Fruit fly (Drosophila melanogaster) whole organism, embryonic: ENCODE results near the gene Patr-1.

Source experiments
- Blimp-1 ChIP-seq: fragments of 200-800 bp; sonication (Bioruptor generic); optimal IDR thresholded peaks from 3 replicates; lab custom pipeline; 2018; ENCODE audit warnings: missing biosample characterization, missing genetic modification characterization, mild to moderate bottlenecking, moderate library complexity, missing genetic modification reagents
- CG10274 ChIP-seq: fragments of 200-800 bp; sonication (Bioruptor generic); optimal IDR thresholded peaks from 3 replicates; lab custom pipeline; 2017; ENCODE audit warnings: missing biosample characterization, mild to moderate bottlenecking, missing genetic modification characterization
- CG10959 ChIP-seq: fragments of 200-800 bp; sonication (Bioruptor generic); IDR thresholded peaks from 2 replicates; pipeline ENCODE4 v1.3.6; 2022; ENCODE audit warnings: missing biosample characterization, missing genetic modification characterization
- CG11093 ChIP-seq: fragments of 200-800 bp; sonication (Bioruptor generic); IDR thresholded peaks from 3 replicates; pipeline ENCODE4 v1.3.6; 2022; ENCODE audit warnings: missing biosample characterization, missing genetic modification characterization
- CG15479 ChIP-seq: fragments of 200-800 bp; sonication (Bioruptor generic); optimal IDR thresholded peaks from 3 replicates; lab custom pipeline; 2019; ENCODE audit warnings: missing biosample characterization, mild to moderate bottlenecking, missing genetic modification characterization, moderate library complexity
- CG17568 ChIP-seq: fragments of 200-800 bp; sonication (Bioruptor generic); optimal IDR thresholded peaks from 2 replicates; lab custom pipeline; 2018; ENCODE audit warnings: missing biosample characterization, mild to moderate bottlenecking, missing genetic modification characterization, moderate library complexity
- CG17829 ChIP-seq: fragments of 200-800 bp; optimal IDR thresholded peaks from 2 replicates; lab custom pipeline; 2019; ENCODE audit warnings: missing biosample characterization, mild to moderate bottlenecking, missing genetic modification characterization, moderate library complexity
- CG2120 ChIP-seq: fragments of 200-800 bp; sonication (Bioruptor generic); optimal IDR thresholded peaks from 3 replicates; lab custom pipeline; 2016; ENCODE audit warnings: missing biosample characterization, missing genetic modification characterization
- CG31224 ChIP-seq: fragments of 200-800 bp; sonication (Bioruptor generic); IDR thresholded peaks from 2 replicates; pipeline ENCODE4 v1.3.6; 2022; ENCODE audit warnings: missing biosample characterization, missing genetic modification characterization
- CG6254 ChIP-seq: fragments of 200-800 bp; sonication (Bioruptor generic); optimal IDR thresholded peaks from 3 replicates; lab custom pipeline; 2017; ENCODE audit warnings: mild to moderate bottlenecking, missing biosample characterization, missing genetic modification reagents, missing genetic modification characterization
- CG7839 ChIP-seq: fragments of 200-800 bp; sonication (Bioruptor generic); optimal IDR thresholded peaks from 3 replicates; lab custom pipeline; 2018; ENCODE audit warnings: missing biosample characterization, mild to moderate bottlenecking, missing genetic modification characterization, moderate library complexity
- CG7963 ChIP-seq: fragments of 200-800 bp; sonication (Bioruptor generic); IDR thresholded peaks from 3 replicates; pipeline ENCODE4 v1.3.6; 2022; ENCODE audit warnings: missing biosample characterization, missing genetic modification characterization; ENCODE audit not compliant: partially characterized antibody
- CG8290 ChIP-seq, 3 experiments: fragments of 200-800 bp; sonication (Bioruptor generic); optimal IDR thresholded peaks; 2 replicates each; lab custom pipeline; 2016 to 2019; ENCODE audit warnings: missing biosample characterization in 3 of 3, missing genetic modification characterization in 3 of 3, mild to moderate bottlenecking in 2 of 3, moderate library complexity in 1 of 3
- CG8388 ChIP-seq: fragments of 200-800 bp; sonication (Bioruptor generic); optimal IDR thresholded peaks from 2 replicates; lab custom pipeline; 2019; ENCODE audit warnings: missing biosample characterization, mild to moderate bottlenecking, missing genetic modification characterization, moderate library complexity
- Camta ChIP-seq: fragments of 200-800 bp; sonication (Bioruptor generic); optimal IDR thresholded peaks from 2 replicates; lab custom pipeline; 2016; ENCODE audit warnings: missing biosample characterization, missing genetic modification characterization
- Drgx ChIP-seq: fragments of 200-800 bp; sonication (Bioruptor generic); IDR thresholded peaks from 2 replicates; pipeline ENCODE4 v1.3.6; 2022; ENCODE audit warnings: missing biosample characterization, missing genetic modification characterization
- E2f1 ChIP-seq: fragments of 200-800 bp; sonication (Bioruptor generic); IDR thresholded peaks from 2 replicates; pipeline ENCODE4 v1.3.6; 2022; ENCODE audit warnings: missing biosample characterization, missing genetic modification characterization
- E2f2 ChIP-seq: fragments of 200-800 bp; sonication (Bioruptor generic); IDR thresholded peaks from 2 replicates; pipeline ENCODE4 v1.3.6; 2022; ENCODE audit warnings: missing biosample characterization, missing genetic modification characterization
- Ets65A ChIP-seq: fragments of 200-800 bp; sonication (Bioruptor generic); peaks from one replicate; lab custom pipeline; 2016; ENCODE audit warnings: missing biosample characterization, missing genetic modification characterization
- Gsc ChIP-seq: fragments of 200-800 bp; sonication (Bioruptor generic); IDR thresholded peaks from 2 replicates; pipeline ENCODE4 v1.3.6; 2022; ENCODE audit warnings: missing biosample characterization, missing genetic modification characterization
- Hr39 ChIP-seq: fragments of >200 bp; optimal IDR thresholded peaks from 2 replicates; lab custom pipeline; 2017
- Hr51 ChIP-seq, 2 experiments: fragments of 200-800 bp; sonication (Bioruptor generic); optimal IDR thresholded peaks; 2 replicates in 1 of 2; 3 replicates in 1 of 2; lab custom pipeline; 2016 to 2018; ENCODE audit warnings: missing biosample characterization in 2 of 2, missing genetic modification characterization in 2 of 2, mild to moderate bottlenecking in 1 of 2, moderate library complexity in 1 of 2
- Hr78 ChIP-seq, 2 experiments: fragments of 200-800 bp in 1 of 2; fragments of >200 bp in 1 of 2; sonication (Bioruptor generic) in 1 of 2; optimal IDR thresholded peaks; 2 replicates each; lab custom pipeline; 2017 to 2019; ENCODE audit warnings: missing biosample characterization in 2 of 2, missing genetic modification characterization in 2 of 2, mild to moderate bottlenecking in 1 of 2, moderate library complexity in 1 of 2
- Jarid2 ChIP-seq: fragments of 200-800 bp; sonication (Bioruptor generic); optimal IDR thresholded peaks from 3 replicates; lab custom pipeline; 2017; ENCODE audit warnings: mild to moderate bottlenecking, missing biosample characterization, missing genetic modification reagents, missing genetic modification characterization
- Kr ChIP-seq: fragments of 200-800 bp; sonication (Bioruptor generic); optimal IDR thresholded peaks from 2 replicates; lab custom pipeline; 2017; ENCODE audit warnings: missing biosample characterization, mild to moderate bottlenecking, missing genetic modification characterization
- Mrtf ChIP-seq: fragments of 200-800 bp; sonication (Bioruptor generic); IDR thresholded peaks from 3 replicates; pipeline ENCODE4 v1.3.6; 2022; ENCODE audit warnings: missing biosample characterization, missing genetic modification characterization
- Oli ChIP-seq: fragments of 200-800 bp; sonication (Bioruptor generic); optimal IDR thresholded peaks from 2 replicates; lab custom pipeline; 2018; ENCODE audit warnings: missing biosample characterization, mild to moderate bottlenecking, missing genetic modification characterization, moderate library complexity
- Ptx1 ChIP-seq: fragments of 200-800 bp; sonication (Bioruptor generic); IDR thresholded peaks from 2 replicates; pipeline ENCODE4 v1.3.6; 2022; ENCODE audit warnings: missing biosample characterization, missing genetic modification characterization
- ase ChIP-seq: fragments of 200-800 bp; sonication (Bioruptor generic); IDR thresholded peaks from 3 replicates; pipeline ENCODE4 v1.3.6; 2022; ENCODE audit warnings: missing biosample characterization, missing genetic modification characterization
- ash1 ChIP-seq: fragments of 200-800 bp; sonication (Bioruptor generic); optimal IDR thresholded peaks from 2 replicates; lab custom pipeline; 2018; ENCODE audit warnings: missing biosample characterization, mild to moderate bottlenecking, missing genetic modification characterization
- corto ChIP-seq: fragments of 200-800 bp; sonication (Bioruptor generic); optimal IDR thresholded peaks from 2 replicates; lab custom pipeline; 2016; ENCODE audit warnings: missing biosample characterization, mild to moderate bottlenecking, missing genetic modification characterization, moderate library complexity
- fu2 ChIP-seq: fragments of 200-800 bp; sonication (Bioruptor generic); optimal IDR thresholded peaks from 2 replicates; lab custom pipeline; 2016; ENCODE audit warnings: missing biosample characterization, missing genetic modification characterization
- gce ChIP-seq: fragments of 200-800 bp; sonication (Bioruptor generic); IDR thresholded peaks from 3 replicates; pipeline ENCODE4 v1.3.6; 2022; ENCODE audit warnings: missing biosample characterization, missing genetic modification characterization
- gcm ChIP-seq: fragments of 200-800 bp; sonication (Bioruptor generic); optimal IDR thresholded peaks from 2 replicates; lab custom pipeline; 2019; ENCODE audit warnings: missing biosample characterization, mild to moderate bottlenecking, missing genetic modification characterization, moderate library complexity
- jing ChIP-seq: fragments of 200-800 bp; sonication (Bioruptor generic); optimal IDR thresholded peaks from 2 replicates; lab custom pipeline; 2018; ENCODE audit warnings: missing biosample characterization, mild to moderate bottlenecking, missing genetic modification characterization
- kah ChIP-seq: fragments of 200-800 bp; sonication (Bioruptor generic); optimal IDR thresholded peaks from 2 replicates; lab custom pipeline; 2018; ENCODE audit warnings: missing biosample characterization, mild to moderate bottlenecking, missing genetic modification characterization
- lola ChIP-seq, 3 experiments: fragments of >200 bp in 2 of 3; fragments of 200-800 bp in 1 of 3; sonication (Bioruptor generic) in 1 of 3; optimal IDR thresholded peaks; 2 replicates each; lab custom pipeline; 2017 to 2019; ENCODE audit warnings: missing biosample characterization in 3 of 3, missing genetic modification characterization in 3 of 3, mild to moderate bottlenecking in 1 of 3, moderate library complexity in 1 of 3
- mld ChIP-seq: fragments of 200-800 bp; sonication (Bioruptor generic); IDR thresholded peaks from 3 replicates; pipeline ENCODE4 v1.3.6; 2022; ENCODE audit warnings: missing biosample characterization, missing genetic modification characterization; ENCODE audit not compliant: partially characterized antibody
- nom ChIP-seq: fragments of 200-800 bp; sonication (Bioruptor generic); optimal IDR thresholded peaks from 2 replicates; lab custom pipeline; 2017; ENCODE audit warnings: missing biosample characterization, missing genetic modification characterization, mild to moderate bottlenecking, moderate library complexity, missing genetic modification reagents
- salm ChIP-seq: fragments of 200-800 bp; sonication (Bioruptor generic); optimal IDR thresholded peaks from 2 replicates; lab custom pipeline; 2018; ENCODE audit warnings: missing biosample characterization, mild to moderate bottlenecking, missing genetic modification characterization
- slbo ChIP-seq: fragments of 200-800 bp; sonication (Bioruptor generic); IDR thresholded peaks from 2 replicates; pipeline ENCODE4 v1.3.6; 2022; ENCODE audit warnings: missing biosample characterization, missing genetic modification characterization
- tna ChIP-seq: fragments of 200-800 bp; sonication (Bioruptor generic); IDR thresholded peaks from 2 replicates; pipeline ENCODE4 v1.3.6; 2022; ENCODE audit warnings: missing biosample characterization, missing genetic modification characterization; ENCODE audit not compliant: partially characterized antibody
- trh ChIP-seq: fragments of 200-800 bp; sonication (Bioruptor generic); optimal IDR thresholded peaks from 2 replicates; lab custom pipeline; 2016; ENCODE audit warnings: missing biosample characterization, missing genetic modification characterization
- ttk ChIP-seq: fragments of 200-800 bp; sonication (Bioruptor generic); IDR thresholded peaks from 2 replicates; pipeline ENCODE4 v2.1.2; 2022; ENCODE audit warnings: missing biosample characterization, missing genetic modification characterization
- unc-4 ChIP-seq: fragments of 200-800 bp; sonication (Bioruptor generic); IDR thresholded peaks from 2 replicates; pipeline ENCODE4 v1.3.6; 2022; ENCODE audit warnings: missing biosample characterization, missing genetic modification characterization; ENCODE audit not compliant: partially characterized antibody
- zen2 ChIP-seq: fragments of 200-800 bp; sonication (Bioruptor generic); IDR thresholded peaks from 3 replicates; pipeline ENCODE4 v1.3.6; 2022; ENCODE audit warnings: missing biosample characterization, missing genetic modification characterization; ENCODE audit not compliant: partially characterized antibody
- zf30C ChIP-seq: fragments of 200-800 bp; sonication (Bioruptor generic); optimal IDR thresholded peaks from 3 replicates; lab custom pipeline; 2018; ENCODE audit warnings: missing biosample characterization, mild to moderate bottlenecking, missing genetic modification characterization
- zfh2 ChIP-seq: fragments of 200-800 bp; sonication (Bioruptor generic); optimal IDR thresholded peaks from 2 replicates; lab custom pipeline; 2016; ENCODE audit warnings: missing biosample characterization, missing genetic modification characterization

Gene Patr-1

DNA sequence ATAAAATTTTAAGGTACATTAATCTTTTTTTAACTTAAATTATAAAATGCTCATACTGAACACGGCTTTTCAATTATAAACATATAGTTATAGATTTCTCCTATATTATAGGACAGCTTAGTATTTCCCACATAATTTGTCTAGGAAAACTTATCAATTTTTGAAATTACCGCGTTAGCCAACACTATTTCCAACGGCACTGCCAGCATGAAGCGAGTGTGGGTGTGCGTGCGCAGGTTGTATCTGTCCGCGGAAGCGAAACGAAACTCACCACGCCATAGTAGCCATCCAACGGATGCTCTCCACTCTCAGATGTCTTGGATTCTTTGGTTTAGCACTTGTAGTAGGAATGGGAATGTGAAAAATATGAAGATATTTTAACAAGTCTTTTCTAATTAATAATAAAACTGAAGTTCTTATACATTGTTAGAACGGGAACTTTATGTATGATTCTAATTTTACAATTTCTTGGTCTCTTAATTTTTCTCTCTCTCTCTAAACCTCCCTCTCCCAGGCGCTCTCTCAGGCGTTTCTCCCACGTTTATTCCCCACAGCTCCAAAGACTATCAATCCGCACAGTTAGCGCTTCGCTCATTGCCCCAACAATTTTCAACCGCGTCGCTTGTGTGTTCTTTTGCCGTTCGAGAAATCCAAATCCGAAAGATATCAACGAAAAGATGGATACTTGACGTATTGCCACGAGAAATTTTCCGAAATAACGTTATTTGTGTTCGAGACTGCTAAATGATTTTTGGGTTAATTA lies 10.2 kb downstream of the Patr-1 start, which contains the start of gene Dad (continued):
- TF ChIP-seq mld (GFP tag; lab: Robert Waterston, UW), result no peak
- TF ChIP-seq CG6254 (GFP tag; lab: Kevin White, UChicago), result peak; percentile 10
- TF ChIP-seq Jarid2 (GFP tag; lab: Kevin White, UChicago), result peak; percentile 94
- TF ChIP-seq zf30C (GFP tag; lab: Kevin White, UChicago), result no peak
- TF ChIP-seq CG17568 (GFP tag; lab: Kevin White, UChicago), result peak; percentile 58
- TF ChIP-seq CG15479, result no peak
- no peak for TF ChIP-seq Gsc (GFP tag; lab: Robert Waterston, UW)
- peak; percentile 30 for TF ChIP-seq salm
- no peak; the same call in 1 of the 2 replicates for TF ChIP-seq unc-4 (GFP tag; lab: Robert Waterston, UW)
- no peak for TF ChIP-seq zfh2 (GFP tag; lab: Kevin White, UChicago)
- no peak for TF ChIP-seq CG31224 (GFP tag; lab: Robert Waterston, UW)
- TF ChIP-seq CG2120, result peak; percentile 18
- TF ChIP-seq Ptx1 (GFP tag; lab: Robert Waterston, UW), result no peak
- no peak for TF ChIP-seq CG10274 (GFP tag; lab: Kevin White, UChicago)
- 0 out of 2 replicates have a peak, but pooled peaks have one; percentile 28 for TF ChIP-seq slbo (GFP tag; lab: Robert Waterston, UW)
- TF ChIP-seq Oli, result no peak
- no peak for TF ChIP-seq jing (GFP tag; lab: Kevin White, UChicago)
- peak; percentile 12 for TF ChIP-seq kah
- TF ChIP-seq CG8290 (GFP tag; optimal IDR thresholded peaks at IDR 0.05; lab: Kevin White, UChicago), result no peak
- peak in 1 of 2 experiments; percentile 80 for TF ChIP-seq CG8290 (tag; optimal IDR thresholded peaks at IDR 0.05; lab: Kevin White, UChicago)
- TF ChIP-seq E2f2 (GFP tag; lab: Robert Waterston, UW), result peak; percentile 91
- TF ChIP-seq Drgx (GFP tag; lab: Robert Waterston, UW), result no peak
- TF ChIP-seq gcm (GFP tag; lab: Kevin White, UChicago), result no peak
- no peak for TF ChIP-seq Hr51 (GFP tag; optimal IDR thresholded peaks at IDR 0.05; lab: Kevin White, UChicago)
- no peak for TF ChIP-seq E2f1 (GFP tag; lab: Robert Waterston, UW)
- no peak for TF ChIP-seq trh (GFP tag; lab: Kevin White, UChicago)
- TF ChIP-seq Hr39, result no peak
- TF ChIP-seq CG11093 (GFP tag; lab: Robert Waterston, UW), result no peak
- no peak for TF ChIP-seq Ets65A (GFP tag; lab: Kevin White, UChicago)
- TF ChIP-seq ash1 (GFP tag; lab: Kevin White, UChicago), result peak; percentile 82
- TF ChIP-seq corto, result peak; percentile 76
- no peak for TF ChIP-seq Mrtf (GFP tag; lab: Robert Waterston, UW)
- TF ChIP-seq ttk (GFP tag; lab: Robert Waterston, UW), result no peak
- TF ChIP-seq CG10959 (GFP tag; lab: Robert Waterston, UW), result no peak
- TF ChIP-seq zen2 (GFP tag; lab: Robert Waterston, UW), result peak; percentile 42; the same call in 1 of the 3 replicates
- TF ChIP-seq Blimp-1 (GFP tag; lab: Kevin White, UChicago), result no peak
- no peak for TF ChIP-seq CG8388
- no peak for TF ChIP-seq CG17829 (tag; lab: Kevin White, UChicago)
- no peak for TF ChIP-seq Kr
- TF ChIP-seq lola (GFP tag; optimal IDR thresholded peaks at IDR 0.05; lab: Kevin White, UChicago), result no peak
- no peak for TF ChIP-seq fu2 (GFP tag; lab: Kevin White, UChicago)
- TF ChIP-seq ase (GFP tag; lab: Robert Waterston, UW), result no peak
- TF ChIP-seq tna (GFP tag; lab: Robert Waterston, UW), result no peak
- no peak for TF ChIP-seq Camta (GFP tag; lab: Kevin White, UChicago)
- TF ChIP-seq CG7839, result no peak
- peak; percentile 69 for TF ChIP-seq nom (GFP tag; lab: Kevin White, UChicago)
- TF ChIP-seq CG7963 (GFP tag; lab: Robert Waterston, UW), result no peak
- 0 out of 3 replicates have a peak, but pooled peaks have one; percentile 30 for TF ChIP-seq gce (GFP tag; lab: Robert Waterston, UW)
- no peak for TF ChIP-seq Hr78 (GFP tag; optimal IDR thresholded peaks at IDR 0.05; lab: Kevin White, UChicago)
